Fruit fly (Drosophila melanogaster): ENCODE data around the gene Plp.

dm6 chr3L:15136659-15137572 is 42.4 kb upstream of the Plp start, which contains the start of gene CG12316:
- TF ChIP-seq CTCF (optimal IDR thresholded peaks at IDR 0.05) (no peak), CG8478 (optimal IDR thresholded peaks at IDR 0.05) (no peak)
